Worm (Caenorhabditis elegans) whole organism, L1 larva: ENCODE results near the gene F21A3.11.

Experiments used
- ces-1 ChIP-seq: fragments of 150-350 bp; optimal IDR thresholded peaks from 2 replicates; lab custom pipeline; 2014; ENCODE audit warnings: missing biosample characterization, missing genetic modification reagents, missing genetic modification characterization
- jun-1 ChIP-seq: fragments of 150-350 bp; optimal IDR thresholded peaks from 2 replicates; lab custom pipeline; 2014; ENCODE audit warnings: missing biosample characterization, missing genetic modification reagents, missing genetic modification characterization
- snu-23 ChIP-seq: sonication (generic microtip); optimal IDR thresholded peaks from 2 replicates; lab custom pipeline; 2016; ENCODE audit warnings: missing genetic modification characterization, missing compliant biosample characterization
- unc-130 ChIP-seq: fragments of 150-350 bp; optimal IDR thresholded peaks from 2 replicates; lab custom pipeline; 2017; ENCODE audit warnings: missing biosample characterization, missing genetic modification characterization, inconsistent platforms
- unc-62 ChIP-seq: fragments of 150-350 bp; optimal IDR thresholded peaks from 2 replicates; lab custom pipeline; 2014; ENCODE audit warnings: missing biosample characterization, missing genetic modification reagents, missing genetic modification characterization

DNA sequence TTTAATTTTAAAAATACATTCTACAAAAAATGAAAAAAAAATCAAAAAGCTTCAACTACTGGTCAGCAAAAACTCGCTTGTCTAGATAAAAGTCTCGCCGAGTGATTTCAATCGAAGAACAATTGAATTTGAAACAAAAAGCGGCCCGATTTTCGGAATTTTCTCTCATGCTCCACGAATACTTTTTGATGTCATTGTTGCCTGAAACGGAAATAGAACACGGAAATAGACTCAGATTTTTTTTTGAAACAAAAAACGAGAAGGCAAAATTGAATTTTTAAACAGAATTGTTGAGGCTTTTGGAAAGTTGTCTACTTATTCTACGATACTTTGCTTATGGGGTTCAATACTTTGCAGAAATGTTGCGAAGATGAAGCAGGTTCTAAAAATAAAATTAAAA, 30.5 kb upstream of the F21A3.11 start:
- TF ChIP-seq unc-130 (tag; lab: Kevin White, UChicago) (no peak), jun-1 (tag; lab: Kevin White, UChicago) (no peak), ces-1 (no peak), unc-62 (no peak), snu-23 (no peak)
